Worm (Caenorhabditis elegans) whole organism, midembryonic: ENCODE results near the gene C30G12.1.

ENCODE experiments used
- T22C8.4 ChIP-seq: fragments of 200-800 bp; sonication (Bioruptor generic); IDR thresholded peaks from 2 replicates; pipeline ENCODE4 v1.3.6; 2022; ENCODE audit warnings: missing genetic modification characterization, missing compliant biosample characterization
- cog-1 ChIP-seq: sonication (generic microtip); optimal IDR thresholded peaks from 2 replicates; lab custom pipeline; 2016; ENCODE audit warnings: missing genetic modification characterization, missing compliant biosample characterization
- flt-1 ChIP-seq: fragments of 200-800 bp; sonication (Bioruptor generic); IDR thresholded peaks from 2 replicates; pipeline ENCODE4 v1.3.6; 2022; ENCODE audit warnings: missing genetic modification characterization, missing compliant biosample characterization
- tab-1 ChIP-seq: fragments of 200-800 bp; sonication (Bioruptor generic); IDR thresholded peaks from 2 replicates; pipeline ENCODE4 v1.3.6; 2022; ENCODE audit warnings: missing genetic modification characterization, missing compliant biosample characterization
- ztf-23 ChIP-seq: fragments of 200-800 bp; sonication (Bioruptor generic); IDR thresholded peaks from 2 replicates; pipeline ENCODE4 v1.3.6; 2022; ENCODE audit warnings: missing genetic modification reagents, missing genetic modification characterization, missing compliant biosample characterization

ce11 chrII:7338995-7339394 lies 39.9 kb downstream of the C30G12.1 start, which contains the start of gene nhr-21:
- TF ChIP-seq cog-1 (tag; lab: Kevin White, UChicago) (no peak), tab-1 (GFP tag; lab: Robert Waterston, UW) (no peak), ztf-23 (GFP tag; lab: Robert Waterston, UW) (no peak), flt-1 (GFP tag; lab: Robert Waterston, UW) (no peak), T22C8.4 (GFP tag; lab: Robert Waterston, UW) (no peak)
